Worm (Caenorhabditis elegans) whole organism, early embryonic: Measurements from ENCODE around the gene W01C8.5.

ENCODE experiments used
- B0310.2 ChIP-seq: sonication (generic microtip); optimal IDR thresholded peaks from 2 replicates; lab custom pipeline; 2016; ENCODE audit warnings: mild to moderate bottlenecking, missing genetic modification characterization, missing compliant biosample characterization
- F13C5.2 ChIP-seq: sonication (generic microtip); optimal IDR thresholded peaks from 2 replicates; lab custom pipeline; 2017; ENCODE audit warnings: mild to moderate bottlenecking, missing genetic modification characterization, inconsistent platforms, missing compliant biosample characterization
- aly-1 ChIP-seq: sonication (generic microtip); optimal IDR thresholded peaks from 2 replicates; lab custom pipeline; 2016; ENCODE audit warnings: missing genetic modification characterization, missing compliant biosample characterization
- ama-1 ChIP-seq: fragments of 150-350 bp; optimal IDR thresholded peaks from 2 replicates; lab custom pipeline; 2014
- ceh-13 ChIP-seq: fragments of 200-800 bp; sonication (Bioruptor generic); optimal IDR thresholded peaks from 2 replicates; lab custom pipeline; 2018; ENCODE audit warnings: mild to moderate bottlenecking, missing genetic modification characterization, missing compliant biosample characterization
- ets-7 ChIP-seq: sonication (generic microtip); optimal IDR thresholded peaks from 2 replicates; lab custom pipeline; 2016; ENCODE audit warnings: missing genotype, missing genetic modification characterization, missing compliant biosample characterization
- flt-1 ChIP-seq: fragments of 200-800 bp; sonication (Bioruptor generic); IDR thresholded peaks from 2 replicates; pipeline ENCODE4 v1.3.6; 2022; ENCODE audit warnings: missing genetic modification characterization, missing compliant biosample characterization
- pes-1 ChIP-seq: fragments of 200-800 bp; sonication (Bioruptor generic); IDR thresholded peaks from 2 replicates; pipeline ENCODE4 v1.3.6; 2022; ENCODE audit warnings: missing genetic modification reagents, missing genetic modification characterization, missing compliant biosample characterization
- sea-1 ChIP-seq: fragments of 200-800 bp; sonication (Bioruptor generic); conservative IDR thresholded peaks from 2 replicates; pipeline ENCODE4 v1.3.6; 2022; ENCODE audit warnings: missing genetic modification characterization, missing compliant biosample characterization

- no peak for TF ChIP-seq flt-1 (GFP tag; lab: Robert Waterston, UW)
- no peak for TF ChIP-seq aly-1
- no peak for TF ChIP-seq pes-1 (GFP tag; lab: Robert Waterston, UW)
- no peak for TF ChIP-seq ama-1 (lab: Kevin White, UChicago)
- TF ChIP-seq ets-7 (tag; lab: Kevin White, UChicago), result no peak
- TF ChIP-seq sea-1, result no peak
- no peak for TF ChIP-seq ceh-13 (GFP tag; lab: Kevin White, UChicago)
- TF ChIP-seq B0310.2 (tag; lab: Kevin White, UChicago), result no peak
- no peak for TF ChIP-seq F13C5.2 (tag; lab: Kevin White, UChicago)
Observed at ce11 chrX:5692099-5692498, 5.0 kb downstream of the W01C8.5 start, which contains the start of gene W01C8.1.
